Worm (Caenorhabditis elegans) whole organism, L2 larva: ENCODE results near the gene mpk-1.

ENCODE experiments used
- C34F6.9 ChIP-seq: fragments of 150-350 bp; optimal IDR thresholded peaks from 2 replicates; lab custom pipeline; 2014; ENCODE audit warnings: missing biosample characterization, missing genetic modification characterization
- R02D3.7 ChIP-seq: fragments of 150-350 bp; optimal IDR thresholded peaks from 2 replicates; lab custom pipeline; 2014; ENCODE audit warnings: missing biosample characterization, missing genetic modification characterization
- Y55F3AM.14 ChIP-seq: fragments of 200-800 bp; sonication (Bioruptor generic); optimal IDR thresholded peaks from 2 replicates; lab custom pipeline; 2018; ENCODE audit warnings: mild to moderate bottlenecking, missing genetic modification characterization, missing compliant biosample characterization
- alr-1 ChIP-seq: fragments of 150-350 bp; optimal IDR thresholded peaks from 2 replicates; lab custom pipeline; 2014; ENCODE audit warnings: missing biosample characterization, missing genetic modification characterization
- aly-2 ChIP-seq: fragments of 150-350 bp; optimal IDR thresholded peaks from 2 replicates; lab custom pipeline; 2014; ENCODE audit warnings: missing biosample characterization, missing genetic modification characterization
- ama-1 ChIP-seq: fragments of 150-350 bp; optimal IDR thresholded peaks from 2 replicates; lab custom pipeline; 2018; ENCODE audit warnings: inconsistent platforms
- blmp-1 ChIP-seq: sonication (generic microtip); optimal IDR thresholded peaks from 2 replicates; lab custom pipeline; 2017; ENCODE audit warnings: missing genetic modification characterization, mild to moderate bottlenecking, missing compliant biosample characterization, antibody characterized with exemption, moderate library complexity; ENCODE audit not compliant: insufficient read depth
- ceh-82 ChIP-seq: fragments of 150-350 bp; optimal IDR thresholded peaks from 2 replicates; lab custom pipeline; 2014; ENCODE audit warnings: missing biosample characterization, missing genetic modification characterization
- crh-2 ChIP-seq: sonication (generic microtip); optimal IDR thresholded peaks from 2 replicates; lab custom pipeline; 2017; ENCODE audit warnings: missing biosample characterization, missing genetic modification characterization
- dmd-4 ChIP-seq: sonication (generic microtip); optimal IDR thresholded peaks from 2 replicates; lab custom pipeline; 2017; ENCODE audit warnings: missing biosample characterization, missing genetic modification characterization
- egl-27 ChIP-seq: sonication (generic microtip); optimal IDR thresholded peaks from 3 replicates; lab custom pipeline; 2017; ENCODE audit warnings: missing biosample characterization, missing genetic modification reagents, missing genetic modification characterization
- elt-1 ChIP-seq: fragments of 150-350 bp; optimal IDR thresholded peaks from 2 replicates; lab custom pipeline; 2014; ENCODE audit warnings: missing biosample characterization, missing genetic modification characterization
- elt-3 ChIP-seq: sonication (generic microtip); optimal IDR thresholded peaks from 2 replicates; lab custom pipeline; 2017; ENCODE audit warnings: missing biosample characterization, missing genetic modification characterization
- gmeb-1 ChIP-seq: fragments of 150-350 bp; optimal IDR thresholded peaks from 2 replicates; lab custom pipeline; 2014; ENCODE audit warnings: missing biosample characterization, missing genetic modification characterization
- lin-11 ChIP-seq: fragments of 150-350 bp; sonication (generic microtip); optimal IDR thresholded peaks from 2 replicates; lab custom pipeline; 2014; ENCODE audit warnings: missing biosample characterization, missing genetic modification characterization, inconsistent platforms, mixed read lengths
- lin-13 ChIP-seq: fragments of 150-350 bp; optimal IDR thresholded peaks from 2 replicates; lab custom pipeline; 2014; ENCODE audit warnings: missing biosample characterization, missing genetic modification reagents, missing genetic modification characterization
- lsy-2 ChIP-seq, 2 experiments: fragments of 150-350 bp in 1 of 2; sonication (generic microtip) in 1 of 2; optimal IDR thresholded peaks; 2 replicates each; lab custom pipeline; 2014 to 2017; ENCODE audit warnings: missing biosample characterization in 2 of 2, missing genetic modification characterization in 2 of 2
- mab-5 ChIP-seq: fragments of 150-350 bp; optimal IDR thresholded peaks from 2 replicates; lab custom pipeline; 2014; ENCODE audit warnings: missing biosample characterization, missing genetic modification characterization
- mdl-1 ChIP-seq, 2 experiments: fragments of 150-350 bp in 1 of 2; sonication (generic microtip) in 1 of 2; optimal IDR thresholded peaks; 2 replicates each; lab custom pipeline; 2017; ENCODE audit warnings: missing biosample characterization in 2 of 2, missing genetic modification characterization in 2 of 2
- nhr-11 ChIP-seq: fragments of 150-350 bp; optimal IDR thresholded peaks from 2 replicates; lab custom pipeline; 2014; ENCODE audit warnings: missing biosample characterization, missing genetic modification characterization
- nhr-12 ChIP-seq: fragments of 150-350 bp; optimal IDR thresholded peaks from 2 replicates; lab custom pipeline; 2014; ENCODE audit warnings: missing biosample characterization, missing genetic modification characterization
- nhr-129 ChIP-seq: fragments of 150-350 bp; optimal IDR thresholded peaks from 2 replicates; lab custom pipeline; 2014; ENCODE audit warnings: missing biosample characterization, missing genetic modification characterization
- nhr-23 ChIP-seq: fragments of 150-350 bp; optimal IDR thresholded peaks from 2 replicates; lab custom pipeline; 2014; ENCODE audit warnings: missing biosample characterization, missing genetic modification reagents, missing genetic modification characterization
- nhr-237 ChIP-seq: fragments of 150-350 bp; optimal IDR thresholded peaks from 2 replicates; lab custom pipeline; 2014; ENCODE audit warnings: missing biosample characterization, missing genetic modification characterization
- nhr-25 ChIP-seq: fragments of 150-350 bp; sonication (generic microtip); optimal IDR thresholded peaks from 3 replicates; lab custom pipeline; 2014; ENCODE audit warnings: missing biosample characterization, missing genetic modification characterization
- nhr-6 ChIP-seq: fragments of 150-350 bp; optimal IDR thresholded peaks from 2 replicates; lab custom pipeline; 2014; ENCODE audit warnings: missing biosample characterization, missing genetic modification characterization
- nhr-77 ChIP-seq: fragments of 150-350 bp; optimal IDR thresholded peaks from 2 replicates; lab custom pipeline; 2014; ENCODE audit warnings: missing biosample characterization, missing genetic modification characterization
- peb-1 ChIP-seq: fragments of 150-350 bp; optimal IDR thresholded peaks from 2 replicates; lab custom pipeline; 2014; ENCODE audit warnings: missing biosample characterization, missing genetic modification characterization
- skn-1 ChIP-seq: sonication (generic microtip); optimal IDR thresholded peaks from 2 replicates; lab custom pipeline; 2017; ENCODE audit warnings: missing biosample characterization, missing genetic modification characterization
- sma-3 ChIP-seq: sonication (generic microtip); optimal IDR thresholded peaks from 2 replicates; lab custom pipeline; 2016; ENCODE audit warnings: missing genetic modification reagents, missing genetic modification characterization, missing compliant biosample characterization
- sma-9 ChIP-seq, 2 experiments: fragments of 150-350 bp in 1 of 2; sonication (generic microtip) in 1 of 2; optimal IDR thresholded peaks; 2 replicates each; lab custom pipeline; 2014 to 2016; ENCODE audit warnings: missing genetic modification characterization in 2 of 2, mild to moderate bottlenecking in 1 of 2, missing biosample characterization in 1 of 2, missing compliant biosample characterization in 1 of 2, missing genetic modification reagents in 1 of 2, moderate library complexity in 1 of 2
- snpc-4 ChIP-seq: fragments of 150-350 bp; optimal IDR thresholded peaks from 2 replicates; lab custom pipeline; 2014; ENCODE audit warnings: missing biosample characterization, missing genetic modification characterization
- unc-39 ChIP-seq: fragments of 150-350 bp; optimal IDR thresholded peaks from 2 replicates; lab custom pipeline; 2014; ENCODE audit warnings: missing biosample characterization, missing genetic modification characterization
- unc-55 ChIP-seq: fragments of 150-350 bp; sonication (generic microtip); optimal IDR thresholded peaks from 3 replicates; lab custom pipeline; 2014; ENCODE audit warnings: missing biosample characterization, missing genetic modification reagents, missing genetic modification characterization
- zag-1 ChIP-seq: fragments of 150-350 bp; optimal IDR thresholded peaks from 2 replicates; lab custom pipeline; 2014; ENCODE audit warnings: missing biosample characterization, missing genetic modification characterization
- ztf-1 ChIP-seq: fragments of 200-800 bp; sonication (Bioruptor generic); conservative IDR thresholded peaks from 2 replicates; pipeline ENCODE4 v1.3.6; 2022; ENCODE audit warnings: missing genetic modification characterization, missing compliant biosample characterization
- ztf-11 ChIP-seq: sonication (generic microtip); optimal IDR thresholded peaks from 2 replicates; lab custom pipeline; 2017; ENCODE audit warnings: missing biosample characterization, missing genetic modification characterization

The mpk-1 gene

DNA sequence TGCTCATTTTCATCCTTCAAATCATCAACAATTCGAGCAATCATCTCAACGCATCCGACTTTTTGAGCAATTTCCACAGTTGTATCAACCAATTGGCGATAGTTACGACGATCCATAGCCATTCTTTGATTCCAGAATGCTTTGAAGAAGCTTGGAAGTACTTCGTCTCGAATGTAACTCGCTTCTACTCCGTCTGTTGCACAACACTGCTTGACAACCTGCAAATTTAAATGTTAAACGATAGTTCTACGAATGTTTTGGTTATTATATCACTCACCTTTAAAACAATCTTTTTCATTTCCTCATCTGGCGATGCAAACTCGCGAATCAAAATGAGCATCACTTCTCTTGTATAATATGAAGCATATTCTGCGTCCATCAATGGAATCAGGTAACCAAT lies 38.0 kb upstream of the mpk-1 start:
- TF ChIP-seq nhr-129 (tag; lab: Kevin White, UChicago): no peak
- no peak for TF ChIP-seq dmd-4 (tag; lab: Kevin White, UChicago)
- TF ChIP-seq sma-3: no peak
- TF ChIP-seq peb-1 (tag; lab: Kevin White, UChicago): no peak
- no peak for TF ChIP-seq lsy-2 (tag; optimal IDR thresholded peaks at IDR 0.05; lab: Kevin White, UChicago)
- no peak for TF ChIP-seq mdl-1 (tag; optimal IDR thresholded peaks at IDR 0.05; lab: Kevin White, UChicago)
- no peak for TF ChIP-seq nhr-23
- no peak for TF ChIP-seq blmp-1 (tag; lab: Kevin White, UChicago)
- no peak for TF ChIP-seq ztf-1 (GFP tag; lab: Robert Waterston, UW)
- TF ChIP-seq gmeb-1 (tag; lab: Kevin White, UChicago): no peak
- TF ChIP-seq elt-3 (tag; lab: Kevin White, UChicago): no peak
- no peak for TF ChIP-seq ama-1 (lab: Kevin White, UChicago)
- TF ChIP-seq lin-13 (GFP tag; lab: Kevin White, UChicago): no peak
- TF ChIP-seq C34F6.9 (tag; lab: Kevin White, UChicago): no peak

DNA sequence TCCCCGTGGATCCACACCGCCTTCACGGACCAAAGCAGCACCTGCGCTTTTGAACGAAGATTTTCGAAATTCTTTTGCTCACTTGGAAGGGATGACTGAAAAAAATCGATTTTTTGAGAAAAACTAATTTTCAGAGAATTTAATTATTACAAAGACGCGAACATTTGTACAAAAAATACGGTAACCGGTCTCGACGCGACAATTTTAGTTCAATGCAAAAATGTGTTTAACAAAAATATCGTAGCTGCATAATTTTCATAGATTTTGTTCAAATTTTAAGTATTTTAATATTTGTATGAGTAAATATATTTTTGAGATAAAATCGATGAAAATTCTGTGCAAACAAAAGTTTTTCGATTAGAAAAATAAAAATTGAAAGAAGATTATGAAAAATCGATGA lies 35.1 kb upstream of the mpk-1 start, which contains the start of gene T08A11.1:
Gene T08A11.1, minus strand, starts transcription at position 101 of the 400 bp plus-strand sequence.
- TF ChIP-seq nhr-12 (no peak), zag-1 (no peak), alr-1 (tag; lab: Kevin White, UChicago) (no peak), egl-27 (tag; lab: Kevin White, UChicago) (no peak), unc-55 (no peak), skn-1 (tag; lab: Kevin White, UChicago) (no peak), sma-9 (GFP tag; optimal IDR thresholded peaks at IDR 0.05; lab: Kevin White, UChicago) (no peak), sma-9 (tag; optimal IDR thresholded peaks at IDR 0.05; lab: Kevin White, UChicago) (no peak), nhr-23 (no peak), nhr-11 (tag; lab: Kevin White, UChicago) (no peak)

DNA sequence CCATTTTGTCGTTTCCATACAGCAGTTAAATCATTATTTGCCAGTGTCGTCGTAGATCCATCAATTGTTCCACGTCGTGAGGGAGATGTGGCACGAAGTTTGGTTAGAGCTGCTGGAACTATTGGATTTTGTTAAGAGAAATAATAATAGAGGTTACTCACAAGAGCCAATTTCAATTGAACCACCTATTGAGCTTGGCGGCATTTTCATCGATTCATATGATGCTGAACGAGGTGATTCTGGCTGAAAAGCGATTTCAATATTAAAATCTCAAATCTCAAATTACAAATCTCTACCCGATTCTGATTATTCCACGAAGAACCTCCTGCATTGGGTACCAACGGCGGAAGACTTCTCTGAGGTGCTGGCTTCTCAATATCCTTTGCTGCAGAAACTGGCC lies 30.0 kb upstream of the mpk-1 start:
- no peak for TF ChIP-seq sma-3
- no peak for TF ChIP-seq unc-39 (tag; lab: Kevin White, UChicago)
- no peak for TF ChIP-seq mab-5 (tag; lab: Kevin White, UChicago)
- TF ChIP-seq nhr-77 (tag; lab: Kevin White, UChicago): no peak
- TF ChIP-seq nhr-25: no peak
- no peak for TF ChIP-seq ztf-11
- no peak for TF ChIP-seq lin-11 (tag; lab: Kevin White, UChicago)
- TF ChIP-seq elt-3 (tag; lab: Kevin White, UChicago): no peak
- no peak for TF ChIP-seq C34F6.9 (tag; lab: Kevin White, UChicago)
- TF ChIP-seq crh-2 (tag; lab: Kevin White, UChicago): no peak
- TF ChIP-seq Y55F3AM.14: no peak
- no peak for TF ChIP-seq ceh-82 (tag; lab: Kevin White, UChicago)
- TF ChIP-seq nhr-6: no peak
- no peak for TF ChIP-seq nhr-237 (tag; lab: Kevin White, UChicago)
- TF ChIP-seq peb-1 (tag; lab: Kevin White, UChicago): no peak

DNA sequence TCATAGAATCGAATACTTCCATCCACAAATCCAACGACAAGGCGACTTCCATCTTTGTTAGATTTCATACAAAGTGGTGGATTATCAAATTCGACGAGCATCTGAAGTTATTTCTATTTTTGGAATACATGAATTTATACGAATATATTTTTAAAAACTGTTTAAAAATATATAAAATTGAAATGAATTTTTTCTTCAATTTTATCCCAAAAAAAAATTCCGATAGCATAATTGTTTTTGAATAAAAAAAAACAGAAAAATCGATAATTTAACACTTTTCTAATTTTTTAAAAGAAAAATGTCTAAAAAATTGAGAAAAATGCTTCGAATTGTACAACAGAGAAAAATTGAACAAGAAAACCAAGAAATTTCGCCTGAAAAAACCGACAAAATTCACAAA lies 19.7 kb upstream of the mpk-1 start, which contains the start of gene Y44F5A.1:
Gene Y44F5A.1, minus strand, starts transcription at position 101 of the 400 bp plus-strand sequence.
- TF ChIP-seq nhr-129 (tag; lab: Kevin White, UChicago) (no peak), peb-1 (tag; lab: Kevin White, UChicago) (no peak), snpc-4 (no peak), egl-27 (tag; lab: Kevin White, UChicago) (no peak), sma-3 (no peak), elt-1 (no peak), sma-9 (GFP tag; optimal IDR thresholded peaks at IDR 0.05; lab: Kevin White, UChicago) (no peak), sma-9 (tag; optimal IDR thresholded peaks at IDR 0.05; lab: Kevin White, UChicago) (no peak), R02D3.7 (tag; lab: Kevin White, UChicago) (no peak), nhr-77 (tag; lab: Kevin White, UChicago) (no peak), unc-55 (no peak), nhr-237 (tag; lab: Kevin White, UChicago) (no peak), aly-2 (tag; lab: Kevin White, UChicago) (no peak), mab-5 (tag; lab: Kevin White, UChicago) (no peak), mdl-1 (tag; optimal IDR thresholded peaks at IDR 0.05; lab: Kevin White, UChicago) (no peak), blmp-1 (tag; lab: Kevin White, UChicago) (no peak), elt-3 (tag; lab: Kevin White, UChicago) (no peak), dmd-4 (tag; lab: Kevin White, UChicago) (no peak), ztf-11 (no peak)
